Worm (Caenorhabditis elegans) whole organism, L4/young adult: ENCODE data around the gene M199.7.

Source experiments
- W03F9.2 ChIP-seq: fragments of 150-350 bp; optimal IDR thresholded peaks from 2 replicates; lab custom pipeline; 2014; ENCODE audit warnings: missing biosample characterization, missing genetic modification characterization
- dao-5 ChIP-seq: sonication (generic microtip); optimal IDR thresholded peaks from 2 replicates; lab custom pipeline; 2016; ENCODE audit warnings: missing genotype, missing genetic modification characterization, moderate library complexity, missing compliant biosample characterization
- him-1 ChIP-seq: sonication (generic microtip); optimal IDR thresholded peaks from 2 replicates; lab custom pipeline; 2016; ENCODE audit warnings: missing genotype, missing genetic modification reagents, missing genetic modification characterization, missing compliant biosample characterization

The M199.7 gene

DNA sequence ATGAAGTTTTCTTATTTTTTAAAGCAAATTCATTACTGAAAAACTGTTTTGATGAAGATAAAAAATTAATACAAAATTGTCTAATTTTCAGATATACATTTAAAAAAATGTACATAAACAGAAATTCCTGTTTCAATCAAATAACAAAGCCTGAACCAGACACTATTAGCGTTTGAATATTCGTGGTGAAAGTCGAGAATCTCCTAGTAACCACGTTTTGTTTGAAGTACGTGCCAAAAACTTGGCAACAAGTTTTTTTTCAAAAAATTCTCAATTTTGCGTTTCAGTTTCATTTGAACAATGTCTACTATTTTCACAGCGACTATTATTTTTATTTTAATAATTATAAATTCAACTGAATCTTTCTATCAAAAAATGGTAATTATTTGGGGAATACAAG, at the start of gene M199.7:
M199.7 (plus strand) TSS at position 301 of the 400 bp plus-strand sequence.
- no peak for TF ChIP-seq him-1
- TF ChIP-seq W03F9.2 (tag; lab: Kevin White, UChicago): no peak
- no peak for TF ChIP-seq dao-5 (tag; lab: Kevin White, UChicago)

- TF ChIP-seq him-1 (no peak), W03F9.2 (tag; lab: Kevin White, UChicago) (no peak), dao-5 (tag; lab: Kevin White, UChicago) (no peak)
These were observed 48.6 kb upstream of the M199.7 start, which contains the start of gene srt-50 for ce11 chrIV:15074392-15074791. srt-50 (plus strand) TSS chrIV:15074692.

DNA sequence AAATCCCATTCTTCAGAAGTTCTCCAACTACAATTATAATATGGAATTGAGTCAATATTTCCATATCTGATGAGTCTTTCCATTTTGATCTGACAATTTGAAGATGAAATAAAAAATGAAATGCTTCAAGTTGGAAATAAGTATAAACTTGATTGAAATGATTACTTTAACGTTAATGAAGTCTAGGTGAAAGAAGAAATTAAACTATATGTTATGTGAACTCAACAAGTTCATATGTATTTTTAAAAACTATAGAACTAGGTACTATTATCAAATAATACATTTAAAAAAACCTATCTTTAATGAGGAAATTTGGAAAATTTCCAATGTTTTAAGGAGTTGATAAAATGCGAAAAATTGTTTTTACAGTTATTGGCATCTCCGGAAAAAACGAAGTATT, 24.7 kb upstream of the M199.7 start, which contains the start of gene srt-49:
srt-49 (minus strand) TSS at position 101 of the 400 bp plus-strand sequence.
- TF ChIP-seq him-1: no peak
- no peak for TF ChIP-seq W03F9.2 (tag; lab: Kevin White, UChicago)
- no peak for TF ChIP-seq dao-5 (tag; lab: Kevin White, UChicago)

DNA sequence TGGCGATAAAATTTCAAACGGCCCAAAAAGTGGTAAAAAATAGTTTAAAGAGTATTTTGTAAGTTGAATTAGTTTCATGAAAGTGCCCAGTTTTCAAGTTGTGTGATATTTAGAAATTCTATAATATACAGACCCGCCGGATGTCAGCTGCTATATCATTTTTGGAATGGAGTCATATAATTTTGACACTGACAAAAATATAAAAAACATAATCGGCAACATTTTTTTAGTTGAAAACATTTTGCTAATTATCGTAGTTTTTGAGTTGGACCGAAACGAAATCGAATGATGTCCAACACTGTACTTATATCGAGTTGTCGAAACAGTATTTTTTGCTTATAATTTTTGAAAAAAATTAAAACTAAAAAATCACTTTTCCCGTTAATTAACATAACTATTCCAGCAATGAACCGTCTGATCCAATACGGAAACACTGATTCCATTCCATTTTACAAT, 19.7 kb upstream of the M199.7 start, which contains the start of gene srt-44:
srt-44 (plus strand) TSS at position 406 of the 456 bp plus-strand sequence.
- TF ChIP-seq dao-5 (tag; lab: Kevin White, UChicago): no peak
- no peak for TF ChIP-seq W03F9.2 (tag; lab: Kevin White, UChicago)
- TF ChIP-seq him-1: no peak

- TF ChIP-seq W03F9.2 (tag; lab: Kevin White, UChicago): no peak
- no peak for TF ChIP-seq him-1
- no peak for TF ChIP-seq dao-5 (tag; lab: Kevin White, UChicago)
These were observed 15.8 kb upstream of the M199.7 start for ce11 chrIV:15107218-15107617.

- TF ChIP-seq W03F9.2 (tag; lab: Kevin White, UChicago) (no peak), him-1 (no peak), dao-5 (tag; lab: Kevin White, UChicago) (no peak)
These were observed 14.5 kb upstream of the M199.7 start, which contains the start of gene M199.2 for ce11 chrIV:15108475-15108874. M199.2 (plus strand) TSS chrIV:15108775.

ce11 chrIV:15113117-15113516, 9.9 kb upstream of the M199.7 start, which contains the start of gene M199.134:
M199.134 (minus strand) TSS chrIV:15113217.
- TF ChIP-seq him-1 (no peak), W03F9.2 (tag; lab: Kevin White, UChicago) (no peak), dao-5 (tag; lab: Kevin White, UChicago) (no peak)

- TF ChIP-seq W03F9.2 (tag; lab: Kevin White, UChicago) (no peak), dao-5 (tag; lab: Kevin White, UChicago) (no peak), him-1 (no peak)
These were observed 8.7 kb upstream of the M199.7 start, which contains the start of gene M199.135 for ce11 chrIV:15114324-15114723. M199.135 (plus strand) TSS chrIV:15114624.

DNA sequence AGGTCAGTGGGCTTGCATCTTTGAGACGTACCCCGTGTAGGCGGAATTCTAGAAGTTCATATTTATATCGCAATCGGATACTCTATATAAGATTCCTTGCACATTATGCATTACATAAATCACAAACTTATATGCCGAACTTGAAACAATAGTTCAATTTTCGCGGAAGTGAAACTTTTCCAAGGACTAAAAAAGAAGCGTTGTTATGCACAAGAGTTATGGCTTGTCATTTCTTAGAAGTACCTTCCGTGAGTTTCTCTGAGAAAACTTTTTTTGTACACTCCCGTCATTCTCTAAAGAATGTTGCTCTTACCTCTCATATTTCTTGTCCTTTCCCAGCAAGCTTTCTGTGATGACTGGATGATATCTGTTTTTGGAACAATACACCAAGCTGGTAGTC, 4.6 kb upstream of the M199.7 start, which contains the start of gene M199.136:
M199.136 (plus strand) TSS at position 301 of the 400 bp plus-strand sequence.
- TF ChIP-seq dao-5 (tag; lab: Kevin White, UChicago): no peak
- TF ChIP-seq him-1: no peak
- TF ChIP-seq W03F9.2 (tag; lab: Kevin White, UChicago): no peak

- TF ChIP-seq him-1 (no peak), W03F9.2 (tag; lab: Kevin White, UChicago) (no peak), dao-5 (tag; lab: Kevin White, UChicago) (no peak)
These were observed 3.7 kb upstream of the M199.7 start for ce11 chrIV:15119268-15119667.

ce11 chrIV:15120746-15121145, 2.2 kb upstream of the M199.7 start, which contains the start of gene clec-189:
clec-189 (plus strand) TSS chrIV:15120837.
- no peak for TF ChIP-seq W03F9.2 (tag; lab: Kevin White, UChicago)

DNA sequence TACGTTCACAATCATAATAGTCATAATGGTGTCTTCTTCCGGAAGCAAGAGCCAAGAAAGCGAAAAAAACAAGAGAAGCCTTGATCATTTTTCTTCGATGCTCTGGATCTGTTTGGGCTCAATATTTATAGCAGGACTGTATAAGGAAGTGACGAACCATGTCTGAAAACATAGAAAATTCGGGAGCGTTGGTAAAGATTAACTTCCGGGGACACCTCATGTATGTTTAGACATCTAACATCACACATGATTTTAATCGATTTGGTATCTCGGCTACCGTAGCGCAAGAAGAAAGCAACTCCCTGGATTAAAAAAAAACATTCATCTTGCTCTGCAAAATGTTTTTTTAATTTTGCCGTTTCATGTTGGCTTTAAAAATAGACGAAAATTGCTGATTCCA, 3.0 kb downstream of the M199.7 start, which contains the start of gene clec-190:
clec-190 (minus strand) TSS at position 101 of the 400 bp plus-strand sequence.
- TF ChIP-seq dao-5 (tag; lab: Kevin White, UChicago): no peak
- no peak for TF ChIP-seq W03F9.2 (tag; lab: Kevin White, UChicago)
- no peak for TF ChIP-seq him-1

DNA sequence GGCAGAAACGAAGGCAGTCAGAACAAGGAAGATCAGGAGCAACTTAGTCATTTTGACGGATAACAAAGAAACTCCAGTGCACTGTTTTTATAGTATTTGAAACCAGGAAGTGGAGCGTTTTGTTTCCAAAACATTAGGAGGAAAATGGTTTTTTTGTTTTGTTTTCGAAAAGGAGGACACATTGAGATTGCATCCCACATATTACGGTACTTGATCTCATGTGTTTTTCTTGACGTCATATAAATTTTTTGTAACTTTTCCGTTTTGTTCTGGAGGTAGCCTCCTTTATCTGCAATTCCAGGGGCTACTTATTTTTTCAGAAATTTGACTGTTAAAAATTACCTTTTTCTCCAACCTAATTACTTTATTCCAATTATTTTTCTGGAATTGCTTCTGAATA, 4.7 kb downstream of the M199.7 start, which contains the start of gene M199.9:
M199.9 (minus strand) TSS at position 101 of the 400 bp plus-strand sequence.
- TF ChIP-seq dao-5 (tag; lab: Kevin White, UChicago) (no peak), him-1 (no peak), W03F9.2 (tag; lab: Kevin White, UChicago) (no peak)

ce11 chrIV:15131697-15132096, 8.7 kb downstream of the M199.7 start, which contains the start of gene col-135:
col-135 (minus strand) TSS chrIV:15131797.
- TF ChIP-seq W03F9.2 (tag; lab: Kevin White, UChicago) (no peak), him-1 (no peak), dao-5 (tag; lab: Kevin White, UChicago) (no peak)
